Worm (Caenorhabditis elegans): ENCODE results near the gene rpl-23.

Gene rpl-23

ce11 chrIII:5706077-5706627 lies at the start of gene rpl-23 (continued):
- TF ChIP-seq rpc-1 (optimal IDR thresholded peaks at IDR 0.05), result no peak
- TF ChIP-seq rpc-1 (tag; optimal IDR thresholded peaks at IDR 0.05), result no peak
- TF ChIP-seq ets-4 (GFP tag; optimal IDR thresholded peaks at IDR 0.05), result no peak
- peak; percentile 5 for TF ChIP-seq nhr-80 (tag; optimal IDR thresholded peaks at IDR 0.05)
- TF ChIP-seq sea-2 (GFP tag; IDR thresholded peaks at IDR 0.05), result no peak
- TF ChIP-seq chd-7 (tag; optimal IDR thresholded peaks at IDR 0.05), result no peak
- TF ChIP-seq F37B4.10 (GFP tag; IDR thresholded peaks at IDR 0.05), result no peak
- TF ChIP-seq B0035.1 (tag; optimal IDR thresholded peaks at IDR 0.05), result no peak
- peak; percentile 61 for TF ChIP-seq tbp1 (GFP tag; optimal IDR thresholded peaks at IDR 0.05)
- TF ChIP-seq lsl-1 (GFP tag; optimal IDR thresholded peaks at IDR 0.05), result peak; percentile 62
- peak in 1 of 3 experiments; percentile 85 for TF ChIP-seq lin-35 (GFP tag; optimal IDR thresholded peaks at IDR 0.05)
- TF ChIP-seq rcor-1 (GFP tag; IDR thresholded peaks at IDR 0.05), result peak; percentile 69
- TF ChIP-seq let-607 (tag; optimal IDR thresholded peaks at IDR 0.05), result peak in 1 of 2 experiments; percentile 1
- no peak for TF ChIP-seq egrh-3 (GFP tag; IDR thresholded peaks at IDR 0.05)
- TF ChIP-seq athp-1 (tag; optimal IDR thresholded peaks at IDR 0.05), result peak; percentile 81
- TF ChIP-seq atf-7 (tag; optimal IDR thresholded peaks at IDR 0.05), result no peak
- no peak for TF ChIP-seq aptf-3 (GFP tag; IDR thresholded peaks at IDR 0.05)
- TF ChIP-seq lin-40 (tag; optimal IDR thresholded peaks at IDR 0.05), result peak; percentile 71
- peak; percentile 74 for TF ChIP-seq lin-54 (GFP tag; optimal IDR thresholded peaks at IDR 0.05)
- TF ChIP-seq F33H1.4 (GFP tag; IDR thresholded peaks at IDR 0.05), result peak; percentile 98
- TF ChIP-seq snpc-3.4 (tag; optimal IDR thresholded peaks at IDR 0.05), result peak; percentile 87
- TF ChIP-seq madf-6 (GFP tag; IDR thresholded peaks at IDR 0.05), result peak; percentile 80
- peak; percentile 77 for TF ChIP-seq D2030.7 (GFP tag; IDR thresholded peaks at IDR 0.05)
- 0 out of 2 replicates have a peak, but pooled peaks have one; percentile 12 for TF ChIP-seq nfyb-1 (GFP tag; IDR thresholded peaks at IDR 0.05)
- peak; percentile 10 for TF ChIP-seq xnd-1 (tag; optimal IDR thresholded peaks at IDR 0.05)
- peak; percentile 57 for TF ChIP-seq snpc-4 (GFP tag; optimal IDR thresholded peaks at IDR 0.05)
- peak; percentile 32 to 85 (median 59) for TF ChIP-seq snpc-4 (tag; optimal IDR thresholded peaks at IDR 0.05)
- TF ChIP-seq hmg-20 (GFP tag; IDR thresholded peaks at IDR 0.05), result no peak
- TF ChIP-seq dpl-1 (GFP tag; optimal IDR thresholded peaks at IDR 0.05), result peak; percentile 68
- TF ChIP-seq zim-3 (tag; optimal IDR thresholded peaks at IDR 0.05), result no peak

ce11 chrIII:5755204-5755603 lies 49.3 kb upstream of the rpl-23 start, which contains the start of gene ida-1:
ida-1 (plus strand) TSS chrIII:5755539.
- TF ChIP-seq snpc-1.1 (tag; optimal IDR thresholded peaks at IDR 0.05; ENCODE audit: insufficient read depth) (no peak), lag-1 (GFP tag; IDR thresholded peaks at IDR 0.05) (no peak), K12H6.12 (tag; optimal IDR thresholded peaks at IDR 0.05) (peak; percentile 60), tbx-9 (tag; optimal IDR thresholded peaks at IDR 0.05; ENCODE audit: borderline replicate concordance) (no peak), hmg-1.2 (GFP tag; IDR thresholded peaks at IDR 0.05) (peak; percentile 65), T26A5.8 (tag; optimal IDR thresholded peaks at IDR 0.05) (no peak), nhr-90 (tag; optimal IDR thresholded peaks at IDR 0.05) (no peak), mcd-1 (GFP tag; IDR thresholded peaks at IDR 0.05) (peak; percentile 63), ceh-27 (GFP tag; optimal IDR thresholded peaks at IDR 0.05) (peak; percentile 28), B0336.3 (GFP tag; IDR thresholded peaks at IDR 0.05) (no peak)
